Worm (Caenorhabditis elegans) whole organism, L3 larva: ENCODE measurements around the gene phf-32.

Source experiments
- R02D3.7 ChIP-seq: fragments of 150-350 bp; optimal IDR thresholded peaks from 2 replicates; lab custom pipeline; 2014; ENCODE audit warnings: missing biosample characterization, missing genetic modification characterization
- ceh-28 ChIP-seq: fragments of 150-350 bp; optimal IDR thresholded peaks from 2 replicates; lab custom pipeline; 2014; ENCODE audit warnings: missing biosample characterization, missing genetic modification reagents, missing genetic modification characterization
- elt-2 ChIP-seq: sonication (generic microtip); optimal IDR thresholded peaks from 2 replicates; lab custom pipeline; 2016; ENCODE audit warnings: missing genetic modification reagents, mild to moderate bottlenecking, missing genetic modification characterization, missing compliant biosample characterization
- lin-39 ChIP-seq: fragments of 150-350 bp; optimal IDR thresholded peaks from 2 replicates; lab custom pipeline; 2018; ENCODE audit warnings: missing biosample characterization, missing genetic modification reagents, missing genetic modification characterization

DNA sequence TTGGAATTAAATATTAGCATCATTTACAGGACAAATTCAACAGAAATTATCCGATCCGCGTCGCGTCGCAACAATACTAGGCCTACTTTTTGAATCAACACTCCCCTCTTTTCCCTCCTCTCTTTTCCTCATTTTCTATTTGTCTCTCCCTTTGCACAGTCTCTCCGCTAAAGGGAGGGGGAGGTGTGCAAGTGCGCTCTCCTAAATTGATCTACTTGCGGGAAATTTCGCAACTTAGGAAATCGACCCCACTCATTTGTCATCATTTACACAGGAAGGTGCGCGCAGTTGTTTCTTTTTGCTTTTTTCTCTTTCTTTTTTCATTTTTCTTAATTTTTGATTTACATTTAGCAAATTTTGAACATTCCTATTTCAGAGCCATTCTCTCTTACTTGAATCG is 23.8 kb upstream of the phf-32 start, which contains the start of gene C04B4.2:
- no peak for TF ChIP-seq ceh-28 (tag; lab: Kevin White, UChicago)
- no peak for TF ChIP-seq R02D3.7
- TF ChIP-seq lin-39 (tag; lab: Kevin White, UChicago), result no peak
- TF ChIP-seq elt-2 (tag; lab: Kevin White, UChicago), result no peak
